Fruit fly (Drosophila melanogaster) whole organism, prepupa: ENCODE results near the gene piwi.

Experiments
- Blimp-1 ChIP-seq: fragments of 200-800 bp; sonication (Bioruptor generic); optimal IDR thresholded peaks from 3 replicates; lab custom pipeline; 2017; ENCODE audit warnings: missing biosample characterization, missing genetic modification characterization, mild to moderate bottlenecking, moderate library complexity, missing genetic modification reagents
- CG10631 ChIP-seq: fragments of 200-800 bp; sonication (Bioruptor generic); optimal IDR thresholded peaks from 2 replicates; lab custom pipeline; 2016; ENCODE audit warnings: missing biosample characterization, missing genetic modification characterization
- CG10669 ChIP-seq: fragments of 200-800 bp; sonication (Bioruptor generic); optimal IDR thresholded peaks from 3 replicates; lab custom pipeline; 2018; ENCODE audit warnings: missing biosample characterization, mild to moderate bottlenecking, missing genetic modification characterization, moderate library complexity
- CG11294 ChIP-seq: fragments of 200-800 bp; sonication (Bioruptor generic); IDR thresholded peaks from 2 replicates; pipeline ENCODE4 v1.3.6; 2022; ENCODE audit warnings: missing biosample characterization, missing genetic modification characterization
- CG11762 ChIP-seq: fragments of 200-800 bp; sonication (Bioruptor generic); optimal IDR thresholded peaks from 3 replicates; lab custom pipeline; 2016; ENCODE audit warnings: missing biosample characterization, missing genetic modification characterization; ENCODE audit not compliant: insufficient read depth
- CG11902 ChIP-seq: fragments of 200-800 bp; sonication (Bioruptor generic); optimal IDR thresholded peaks from 3 replicates; lab custom pipeline; 2016; ENCODE audit warnings: missing biosample characterization, missing genetic modification characterization
- CG15336 ChIP-seq: fragments of 200-800 bp; sonication (Bioruptor generic); IDR thresholded peaks from 2 replicates; pipeline ENCODE4 v1.3.6; 2022; ENCODE audit warnings: missing biosample characterization, missing genetic modification characterization
- CG3032 ChIP-seq: fragments of 200-800 bp; optimal IDR thresholded peaks from 2 replicates; lab custom pipeline; 2019; ENCODE audit warnings: missing biosample characterization, mild to moderate bottlenecking, missing genetic modification characterization, moderate library complexity
- CG31627 ChIP-seq: fragments of 200-800 bp; sonication (Bioruptor generic); optimal IDR thresholded peaks from 3 replicates; lab custom pipeline; 2016; ENCODE audit warnings: missing biosample characterization, missing genetic modification characterization
- CG3919 ChIP-seq: fragments of 200-800 bp; sonication (Bioruptor generic); optimal IDR thresholded peaks from 3 replicates; lab custom pipeline; 2016; ENCODE audit warnings: missing biosample characterization, missing genetic modification characterization
- CG4318 ChIP-seq: fragments of 200-800 bp; sonication (Bioruptor generic); optimal IDR thresholded peaks from 3 replicates; lab custom pipeline; 2017; ENCODE audit warnings: missing biosample characterization, mild to moderate bottlenecking, missing genetic modification characterization
- CG6276 ChIP-seq: fragments of 200-800 bp; sonication (Bioruptor generic); optimal IDR thresholded peaks from 2 replicates; lab custom pipeline; 2017; ENCODE audit warnings: missing biosample characterization, mild to moderate bottlenecking, missing genetic modification characterization
- CG6808 ChIP-seq: fragments of 200-800 bp; sonication (Bioruptor generic); optimal IDR thresholded peaks from 3 replicates; lab custom pipeline; 2017; ENCODE audit warnings: missing biosample characterization, missing genetic modification characterization, mild to moderate bottlenecking, moderate library complexity, missing genetic modification reagents
- CG6854 ChIP-seq: fragments of 200-800 bp; sonication (Bioruptor generic); optimal IDR thresholded peaks from 2 replicates; lab custom pipeline; 2017; ENCODE audit warnings: missing biosample characterization, mild to moderate bottlenecking, missing genetic modification characterization
- CG7368 ChIP-seq: fragments of 200-800 bp; sonication (Bioruptor generic); optimal IDR thresholded peaks from 3 replicates; lab custom pipeline; 2016; ENCODE audit warnings: missing biosample characterization, missing genetic modification characterization
- CG8119 ChIP-seq: fragments of 200-800 bp; sonication (Bioruptor generic); IDR thresholded peaks from 3 replicates; pipeline ENCODE4 v1.3.6; 2022; ENCODE audit warnings: missing biosample characterization, missing genetic modification characterization
- CG8319 ChIP-seq: fragments of 200-800 bp; sonication (Bioruptor generic); optimal IDR thresholded peaks from 3 replicates; lab custom pipeline; 2016; ENCODE audit warnings: missing biosample characterization, missing genetic modification characterization
- CG8632 ChIP-seq: fragments of 200-800 bp; sonication (Bioruptor generic); optimal IDR thresholded peaks from 3 replicates; lab custom pipeline; 2016; ENCODE audit warnings: missing biosample characterization, missing genetic modification characterization
- Eip75B ChIP-seq: fragments of 200-800 bp; sonication (Bioruptor generic); optimal IDR thresholded peaks from 3 replicates; lab custom pipeline; 2016; ENCODE audit warnings: missing biosample characterization, missing genetic modification characterization
- Eip93F ChIP-seq: fragments of 200-800 bp; sonication (Bioruptor generic); optimal IDR thresholded peaks from 2 replicates; lab custom pipeline; 2016; ENCODE audit warnings: missing biosample characterization, mild to moderate bottlenecking, missing genetic modification characterization
- Ets21C ChIP-seq: fragments of 200-800 bp; sonication (Bioruptor generic); optimal IDR thresholded peaks from 3 replicates; lab custom pipeline; 2016; ENCODE audit warnings: missing biosample characterization, missing genetic modification characterization
- Gug ChIP-seq: fragments of 200-800 bp; sonication (Bioruptor generic); IDR thresholded peaks from 2 replicates; pipeline ENCODE4 v1.3.6; 2022; ENCODE audit warnings: missing biosample characterization, missing genetic modification characterization
- Hr38 ChIP-seq: sonication (Bioruptor generic); optimal IDR thresholded peaks from 2 replicates; lab custom pipeline; 2016; ENCODE audit warnings: missing biosample characterization, missing genetic modification characterization
- Hr39 ChIP-seq: fragments of 200-800 bp; sonication (Bioruptor generic); optimal IDR thresholded peaks from 2 replicates; lab custom pipeline; 2016; ENCODE audit warnings: missing biosample characterization, missing genetic modification characterization
- Hr4 ChIP-seq: fragments of 200-800 bp; sonication (Bioruptor generic); optimal IDR thresholded peaks from 3 replicates; lab custom pipeline; 2016; ENCODE audit warnings: missing biosample characterization, missing genetic modification characterization
- Lpt ChIP-seq: fragments of 200-800 bp; sonication (Bioruptor generic); optimal IDR thresholded peaks from 3 replicates; lab custom pipeline; 2016; ENCODE audit warnings: missing biosample characterization, missing genetic modification characterization
- Met ChIP-seq: fragments of 200-800 bp; sonication (Bioruptor generic); optimal IDR thresholded peaks from 3 replicates; lab custom pipeline; 2016; ENCODE audit warnings: missing biosample characterization, missing genetic modification characterization
- OdsH ChIP-seq: fragments of 200-800 bp; sonication (Bioruptor generic); optimal IDR thresholded peaks from 3 replicates; lab custom pipeline; 2016; ENCODE audit warnings: missing biosample characterization, missing genetic modification characterization
- Smox ChIP-seq: fragments of 200-800 bp; sonication (Bioruptor generic); optimal IDR thresholded peaks from 3 replicates; lab custom pipeline; 2016; ENCODE audit warnings: missing biosample characterization, missing genetic modification characterization
- Sox14 ChIP-seq: fragments of 200-800 bp; sonication (Bioruptor generic); optimal IDR thresholded peaks from 3 replicates; lab custom pipeline; 2016; ENCODE audit warnings: missing biosample characterization, missing genetic modification characterization
- Sox15 ChIP-seq: fragments of 200-800 bp; sonication (Bioruptor generic); optimal IDR thresholded peaks from 3 replicates; lab custom pipeline; 2016; ENCODE audit warnings: missing biosample characterization, missing genetic modification characterization
- achi ChIP-seq: fragments of 200-800 bp; sonication (Bioruptor generic); optimal IDR thresholded peaks from 3 replicates; lab custom pipeline; 2016; ENCODE audit warnings: missing biosample characterization, missing genetic modification characterization
- acj6 ChIP-seq: fragments of 200-800 bp; sonication (Bioruptor generic); optimal IDR thresholded peaks from 3 replicates; lab custom pipeline; 2016; ENCODE audit warnings: missing biosample characterization, missing genetic modification characterization
- cyc ChIP-seq: fragments of 200-800 bp; sonication (Bioruptor generic); optimal IDR thresholded peaks from 3 replicates; lab custom pipeline; 2016; ENCODE audit warnings: missing biosample characterization, missing genetic modification characterization
- dac ChIP-seq: fragments of 200-800 bp; sonication (Bioruptor generic); optimal IDR thresholded peaks from 2 replicates; lab custom pipeline; 2017; ENCODE audit warnings: missing biosample characterization, mild to moderate bottlenecking, missing genetic modification characterization
- dsx ChIP-seq: fragments of 200-800 bp; optimal IDR thresholded peaks from 3 replicates; lab custom pipeline; 2019; ENCODE audit warnings: missing biosample characterization, mild to moderate bottlenecking, missing genetic modification characterization, moderate library complexity; ENCODE audit not compliant: poor library complexity, severe bottlenecking
- esn ChIP-seq: fragments of 200-800 bp; sonication (Bioruptor generic); optimal IDR thresholded peaks from 2 replicates; lab custom pipeline; 2016; ENCODE audit warnings: missing biosample characterization, mild to moderate bottlenecking, missing genetic modification characterization, moderate library complexity
- fd59A ChIP-seq: fragments of 200-800 bp; sonication (Bioruptor generic); optimal IDR thresholded peaks from 2 replicates; lab custom pipeline; 2017; ENCODE audit warnings: missing biosample characterization, mild to moderate bottlenecking, missing genetic modification characterization, missing genetic modification reagents
- fkh ChIP-seq: fragments of 200-800 bp; sonication (Bioruptor generic); optimal IDR thresholded peaks from 3 replicates; lab custom pipeline; 2017; ENCODE audit warnings: missing biosample characterization, mild to moderate bottlenecking, missing genetic modification characterization, moderate library complexity
- lz ChIP-seq: fragments of 200-800 bp; sonication (Bioruptor generic); optimal IDR thresholded peaks from 3 replicates; lab custom pipeline; 2016; ENCODE audit warnings: missing biosample characterization, missing genetic modification characterization
- net ChIP-seq: fragments of 200-800 bp; sonication (Bioruptor generic); optimal IDR thresholded peaks from 3 replicates; lab custom pipeline; 2016; ENCODE audit warnings: missing biosample characterization, missing genetic modification characterization
- pdm3 ChIP-seq: fragments of 200-800 bp; sonication (Bioruptor generic); optimal IDR thresholded peaks from 3 replicates; lab custom pipeline; 2016; ENCODE audit warnings: missing biosample characterization, missing genetic modification characterization
- spab ChIP-seq: fragments of 200-800 bp; sonication (Bioruptor generic); optimal IDR thresholded peaks from 2 replicates; lab custom pipeline; 2017; ENCODE audit warnings: missing biosample characterization, mild to moderate bottlenecking, missing genetic modification characterization, missing genetic modification reagents
- ss ChIP-seq, 2 experiments: fragments of 200-800 bp; sonication (Bioruptor generic); optimal IDR thresholded peaks; 2 replicates in 1 of 2; 3 replicates in 1 of 2; lab custom pipeline; 2017 to 2018; ENCODE audit warnings: mild to moderate bottlenecking in 2 of 2, missing biosample characterization in 2 of 2, missing genetic modification characterization in 2 of 2, moderate library complexity in 1 of 2
- topi ChIP-seq: fragments of 200-800 bp; sonication (Bioruptor generic); optimal IDR thresholded peaks from 3 replicates; lab custom pipeline; 2016; ENCODE audit warnings: missing biosample characterization, missing genetic modification characterization
- vri ChIP-seq: fragments of 200-800 bp; sonication (Bioruptor generic); optimal IDR thresholded peaks from 3 replicates; lab custom pipeline; 2016; ENCODE audit warnings: missing biosample characterization, mild to moderate bottlenecking, missing genetic modification characterization

piwi gene

DNA sequence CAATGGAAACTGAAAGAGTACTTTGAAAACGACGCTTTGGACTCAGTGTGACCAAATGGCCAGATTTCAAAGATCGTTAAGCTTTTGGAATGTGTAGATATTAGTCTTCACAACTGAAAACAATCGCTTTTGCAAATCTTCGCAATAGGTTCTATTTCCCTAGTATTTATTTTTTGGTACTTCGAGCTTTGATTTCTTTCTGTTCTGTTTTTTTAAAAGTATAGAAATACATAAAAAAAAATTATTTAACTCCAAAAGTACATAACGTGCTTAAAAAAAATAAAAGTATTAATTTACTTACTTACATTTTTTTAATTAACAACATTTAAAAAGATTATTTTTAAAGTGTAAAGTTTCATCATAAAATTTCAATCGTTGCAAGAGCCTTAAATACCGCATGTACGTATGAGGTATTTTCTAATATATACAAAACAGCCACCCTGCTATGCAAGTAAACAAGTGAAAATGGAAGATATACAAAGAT, at the start of gene piwi, which contains the start of gene CG12253:
TSS of gene piwi (minus strand) at position 51 of the 484 bp plus-strand sequence.
TSS of gene CG12253 (plus strand) at position 437 of the 484 bp plus-strand sequence.
- peak; percentile 18 for TF ChIP-seq CG11902 (GFP tag; lab: Kevin White, UChicago)
- TF ChIP-seq OdsH (GFP tag; lab: Kevin White, UChicago), result peak; percentile 81
- TF ChIP-seq ss (GFP tag; optimal IDR thresholded peaks at IDR 0.05; lab: Kevin White, UChicago), result no peak
- TF ChIP-seq Blimp-1 (GFP tag; lab: Kevin White, UChicago), result no peak
- no peak for TF ChIP-seq CG3919 (GFP tag; lab: Kevin White, UChicago)
- TF ChIP-seq dsx (GFP tag; lab: Kevin White, UChicago), result no peak
- peak; percentile 63 for TF ChIP-seq Sox15 (GFP tag; lab: Kevin White, UChicago)
- TF ChIP-seq dac, result peak; percentile 14
- TF ChIP-seq Ets21C, result peak; percentile 50
- TF ChIP-seq CG8632, result peak; percentile 66
- TF ChIP-seq CG4318 (GFP tag; lab: Kevin White, UChicago), result peak; percentile 79
- TF ChIP-seq CG11294 (GFP tag; lab: Robert Waterston, UW), result no peak
- TF ChIP-seq acj6 (GFP tag; lab: Kevin White, UChicago), result peak; percentile 77
- no peak for TF ChIP-seq Sox14 (GFP tag; lab: Kevin White, UChicago)
- TF ChIP-seq spab (GFP tag; lab: Kevin White, UChicago), result no peak
- TF ChIP-seq topi, result peak; percentile 55
- no peak for TF ChIP-seq Smox (GFP tag; lab: Kevin White, UChicago)
- TF ChIP-seq pdm3 (GFP tag; lab: Kevin White, UChicago), result no peak
- TF ChIP-seq vri (GFP tag; lab: Kevin White, UChicago), result no peak
- TF ChIP-seq Hr38, result no peak
- TF ChIP-seq CG7368 (GFP tag; lab: Kevin White, UChicago), result no peak
- TF ChIP-seq net (GFP tag; lab: Kevin White, UChicago), result no peak
- peak; percentile 36 for TF ChIP-seq Eip75B (GFP tag; lab: Kevin White, UChicago)
- peak; percentile 79 for TF ChIP-seq esn (GFP tag; lab: Kevin White, UChicago)
- peak; percentile 58 for TF ChIP-seq Hr4 (GFP tag; lab: Kevin White, UChicago)
- TF ChIP-seq CG8119, result peak; percentile 88; the same call in 2 of the 3 replicates
- TF ChIP-seq fd59A (GFP tag; lab: Kevin White, UChicago), result peak; percentile 37
- no peak for TF ChIP-seq CG8319 (GFP tag; lab: Kevin White, UChicago)
- TF ChIP-seq CG31627, result peak; percentile 65
- peak; percentile 46 for TF ChIP-seq cyc (GFP tag; lab: Kevin White, UChicago)
- TF ChIP-seq fkh (GFP tag; lab: Kevin White, UChicago), result peak; percentile 69
- TF ChIP-seq CG6854 (GFP tag; lab: Kevin White, UChicago), result no peak
- TF ChIP-seq CG10669 (GFP tag; lab: Kevin White, UChicago), result no peak
- peak; percentile 34 for TF ChIP-seq Met (GFP tag; lab: Kevin White, UChicago)
- TF ChIP-seq lz (GFP tag; lab: Kevin White, UChicago), result peak; percentile 66
- no peak for TF ChIP-seq Eip93F (GFP tag; lab: Kevin White, UChicago)
- peak; percentile 82 for TF ChIP-seq CG10631 (GFP tag; lab: Kevin White, UChicago)
- peak; percentile 54 for TF ChIP-seq CG3032 (tag; lab: Kevin White, UChicago)
- no peak for TF ChIP-seq CG6808
- peak; percentile 84 for TF ChIP-seq CG15336 (GFP tag; lab: Robert Waterston, UW)
- TF ChIP-seq, all 60 proteins: peak for 22

DNA sequence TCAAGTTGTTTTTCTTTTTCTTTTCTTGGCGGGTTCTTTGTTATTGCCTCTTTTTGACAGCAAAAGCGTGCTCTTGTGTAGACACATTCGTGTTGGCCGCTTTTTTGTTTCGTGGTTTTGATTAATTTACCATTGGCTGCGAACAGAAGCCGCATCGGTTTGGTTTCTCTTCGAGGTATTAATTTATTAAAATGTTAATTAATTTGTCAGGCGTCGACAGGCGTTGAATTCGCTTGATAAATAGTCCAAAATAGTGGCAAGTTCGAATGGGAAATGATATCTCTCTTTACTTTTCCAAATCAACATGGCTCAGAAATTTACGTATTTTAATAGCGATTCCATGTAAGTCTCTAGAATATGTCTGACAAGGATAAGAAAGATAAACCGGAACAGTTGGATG, 47.3 kb upstream of the piwi start, which contains the start of gene CG18666:
TSS of gene CG18666 (plus strand) at position 301 of the 400 bp plus-strand sequence.
- TF ChIP-seq achi (no peak), CG6276 (GFP tag; lab: Kevin White, UChicago) (no peak), Gug (GFP tag; lab: Robert Waterston, UW) (no peak), Hr39 (GFP tag; lab: Kevin White, UChicago) (no peak), CG11762 (GFP tag; lab: Kevin White, UChicago) (no peak), lz (GFP tag; lab: Kevin White, UChicago) (no peak), Lpt (GFP tag; lab: Kevin White, UChicago) (no peak), acj6 (GFP tag; lab: Kevin White, UChicago) (no peak)
